Worm (Caenorhabditis elegans) whole organism, late embryonic: Measurements from ENCODE around the gene T26E4.4.

Source experiments
- C38D4.7 ChIP-seq: fragments of 200-800 bp; sonication (Bioruptor generic); optimal IDR thresholded peaks from 2 replicates; lab custom pipeline; 2018; ENCODE audit warnings: mild to moderate bottlenecking, missing genetic modification characterization, moderate library complexity, missing compliant biosample characterization
- F13H6.1 ChIP-seq: sonication (generic microtip); optimal IDR thresholded peaks from 2 replicates; lab custom pipeline; 2016; ENCODE audit warnings: missing genetic modification characterization, missing compliant biosample characterization
- K02D7.2 ChIP-seq: sonication (generic microtip); optimal IDR thresholded peaks from 2 replicates; lab custom pipeline; 2017; ENCODE audit warnings: mild to moderate bottlenecking, missing genetic modification characterization, missing compliant biosample characterization
- Y22D7AL.16 ChIP-seq: sonication (generic microtip); optimal IDR thresholded peaks from 2 replicates; lab custom pipeline; 2016; ENCODE audit warnings: missing genetic modification characterization, missing compliant biosample characterization
- ahr-1 ChIP-seq: sonication (generic microtip); optimal IDR thresholded peaks from 2 replicates; lab custom pipeline; 2016; ENCODE audit warnings: missing genetic modification characterization, missing compliant biosample characterization
- ceh-14 ChIP-seq: sonication (generic microtip); optimal IDR thresholded peaks from 2 replicates; lab custom pipeline; 2016; ENCODE audit warnings: missing genotype, missing genetic modification characterization, missing compliant biosample characterization
- ceh-18 ChIP-seq: sonication (generic microtip); optimal IDR thresholded peaks from 2 replicates; lab custom pipeline; 2016; ENCODE audit warnings: missing genetic modification characterization, missing compliant biosample characterization
- ceh-19 ChIP-seq: fragments of 200-800 bp; sonication (Bioruptor generic); optimal IDR thresholded peaks from 2 replicates; lab custom pipeline; 2018; ENCODE audit warnings: mild to moderate bottlenecking, missing genetic modification characterization, missing compliant biosample characterization
- ceh-24 ChIP-seq: sonication (generic microtip); optimal IDR thresholded peaks from 2 replicates; lab custom pipeline; 2016; ENCODE audit warnings: mild to moderate bottlenecking, missing genetic modification characterization, missing compliant biosample characterization
- ceh-30 ChIP-seq: fragments of 150-350 bp; optimal IDR thresholded peaks from 2 replicates; lab custom pipeline; 2014; ENCODE audit warnings: missing biosample characterization, missing genetic modification characterization
- ceh-45 ChIP-seq: fragments of 200-800 bp; sonication (Bioruptor generic); IDR thresholded peaks from 2 replicates; pipeline ENCODE4 v1.3.6; 2022; ENCODE audit warnings: missing genetic modification reagents, missing genetic modification characterization, missing compliant biosample characterization
- ceh-6 ChIP-seq: fragments of 200-800 bp; sonication (Bioruptor generic); optimal IDR thresholded peaks from 2 replicates; lab custom pipeline; 2018; ENCODE audit warnings: mild to moderate bottlenecking, missing genetic modification characterization, missing compliant biosample characterization
- ceh-9 ChIP-seq: sonication (generic microtip); optimal IDR thresholded peaks from 2 replicates; lab custom pipeline; 2016; ENCODE audit warnings: mild to moderate bottlenecking, missing genetic modification characterization, inconsistent platforms, missing compliant biosample characterization
- dve-1 ChIP-seq: sonication (generic microtip); optimal IDR thresholded peaks from 2 replicates; lab custom pipeline; 2017; ENCODE audit warnings: antibody characterized with exemption, mild to moderate bottlenecking, missing genetic modification characterization, missing compliant biosample characterization
- elt-2 ChIP-seq: sonication (generic microtip); optimal IDR thresholded peaks from 2 replicates; lab custom pipeline; 2016; ENCODE audit warnings: missing genetic modification reagents, missing genetic modification characterization, missing compliant biosample characterization
- eyg-1 ChIP-seq: sonication (generic microtip); optimal IDR thresholded peaks from 2 replicates; lab custom pipeline; 2016; ENCODE audit warnings: missing genotype, missing genetic modification characterization, missing compliant biosample characterization
- fax-1 ChIP-seq: sonication (generic microtip); optimal IDR thresholded peaks from 2 replicates; lab custom pipeline; 2016; ENCODE audit warnings: missing genotype, missing genetic modification characterization, missing compliant biosample characterization
- fkh-10 ChIP-seq: fragments of 150-350 bp; optimal IDR thresholded peaks from 2 replicates; lab custom pipeline; 2014; ENCODE audit warnings: missing biosample characterization, missing genetic modification reagents, missing genetic modification characterization
- hlh-13 ChIP-seq: fragments of 200-800 bp; sonication (Bioruptor generic); optimal IDR thresholded peaks from 2 replicates; lab custom pipeline; 2018; ENCODE audit warnings: mild to moderate bottlenecking, missing genetic modification characterization, missing compliant biosample characterization
- hlh-30 ChIP-seq: sonication (generic microtip); optimal IDR thresholded peaks from 2 replicates; lab custom pipeline; 2017; ENCODE audit warnings: antibody characterized with exemption, missing genetic modification characterization, missing compliant biosample characterization; ENCODE audit not compliant: insufficient read depth
- lin-11 ChIP-seq: fragments of 200-800 bp; sonication (Bioruptor generic); optimal IDR thresholded peaks from 2 replicates; lab custom pipeline; 2018; ENCODE audit warnings: mild to moderate bottlenecking, missing genetic modification characterization, missing compliant biosample characterization
- mec-3 ChIP-seq: sonication (generic microtip); optimal IDR thresholded peaks from 2 replicates; lab custom pipeline; 2016; ENCODE audit warnings: borderline replicate concordance, missing genetic modification characterization, missing compliant biosample characterization
- nhr-11 ChIP-seq: fragments of 150-350 bp; optimal IDR thresholded peaks from 2 replicates; lab custom pipeline; 2014; ENCODE audit warnings: missing biosample characterization, missing genetic modification characterization
- nhr-232 ChIP-seq: sonication (generic microtip); optimal IDR thresholded peaks from 2 replicates; lab custom pipeline; 2016; ENCODE audit warnings: missing genetic modification characterization, missing compliant biosample characterization
- npax-4 ChIP-seq: sonication (generic microtip); optimal IDR thresholded peaks from 2 replicates; lab custom pipeline; 2016; ENCODE audit warnings: missing genetic modification characterization, missing compliant biosample characterization
- pat-9 ChIP-seq: fragments of 200-800 bp; sonication (Bioruptor generic); optimal IDR thresholded peaks from 2 replicates; lab custom pipeline; 2018; ENCODE audit warnings: mild to moderate bottlenecking, missing genetic modification characterization, moderate library complexity, missing compliant biosample characterization
- pax-1 ChIP-seq: fragments of 150-350 bp; optimal IDR thresholded peaks from 2 replicates; lab custom pipeline; 2014; ENCODE audit warnings: missing biosample characterization, missing genetic modification characterization
- pha-4 ChIP-seq: fragments of 150-350 bp; optimal IDR thresholded peaks from 2 replicates; lab custom pipeline; 2018; ENCODE audit warnings: missing biosample characterization, missing genetic modification reagents, missing genetic modification characterization
- pqm-1 ChIP-seq: sonication (generic microtip); optimal IDR thresholded peaks from 2 replicates; lab custom pipeline; 2016; ENCODE audit warnings: missing genetic modification characterization, missing compliant biosample characterization
- sox-2 ChIP-seq: fragments of 200-800 bp; sonication (Bioruptor generic); IDR thresholded peaks from 2 replicates; pipeline ENCODE4 v1.3.6; 2022; ENCODE audit warnings: missing genetic modification reagents, missing genetic modification characterization, missing compliant biosample characterization
- sox-4 ChIP-seq: sonication (generic microtip); optimal IDR thresholded peaks from 2 replicates; lab custom pipeline; 2017; ENCODE audit warnings: mild to moderate bottlenecking, missing genetic modification characterization, inconsistent platforms, missing compliant biosample characterization
- tbx-7 ChIP-seq: sonication (generic microtip); optimal IDR thresholded peaks from 2 replicates; lab custom pipeline; 2016; ENCODE audit warnings: missing genotype, missing genetic modification characterization, missing compliant biosample characterization
- ttx-3 ChIP-seq: sonication (generic microtip); optimal IDR thresholded peaks from 2 replicates; lab custom pipeline; 2016; ENCODE audit warnings: missing genetic modification reagents, missing genetic modification characterization, missing compliant biosample characterization
- unc-42 ChIP-seq: sonication (generic microtip); optimal IDR thresholded peaks from 2 replicates; lab custom pipeline; 2016; ENCODE audit warnings: missing genotype, missing genetic modification characterization, missing compliant biosample characterization
- unc-55 ChIP-seq: sonication (generic microtip); optimal IDR thresholded peaks from 2 replicates; lab custom pipeline; 2017; ENCODE audit warnings: missing biosample characterization, missing genetic modification reagents, missing genetic modification characterization
- zip-5 ChIP-seq: sonication (generic microtip); optimal IDR thresholded peaks from 2 replicates; lab custom pipeline; 2016; ENCODE audit warnings: missing genetic modification characterization, missing compliant biosample characterization
- ztf-16 ChIP-seq: sonication (generic microtip); optimal IDR thresholded peaks from 2 replicates; lab custom pipeline; 2017; ENCODE audit warnings: missing genetic modification characterization, missing compliant biosample characterization

The T26E4.4 gene

DNA sequence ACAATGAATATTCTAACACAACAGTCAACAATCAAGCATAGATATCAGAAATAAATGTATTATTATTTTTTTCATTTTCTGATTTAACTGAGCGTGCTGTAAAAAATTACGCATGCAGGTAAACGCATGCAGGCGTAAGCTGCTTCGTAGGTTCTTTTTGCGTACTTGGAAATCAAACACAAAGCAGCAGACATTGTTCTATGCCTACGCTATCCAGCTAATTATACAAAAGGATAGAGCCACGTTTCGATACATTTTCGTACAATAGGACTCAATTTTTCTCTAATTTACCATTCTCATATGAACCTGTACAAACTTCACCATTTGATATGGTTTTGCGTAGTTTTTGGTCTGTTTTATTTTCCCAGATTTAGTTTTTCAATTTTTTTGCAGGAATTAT is 9.8 kb downstream of the T26E4.4 start, which contains the start of gene T26E4.3:
T26E4.3 (plus strand) TSS at position 301 of the 400 bp plus-strand sequence.
- TF ChIP-seq pat-9 (tag; lab: Kevin White, UChicago) = no peak
- TF ChIP-seq nhr-11 (tag; lab: Kevin White, UChicago) = no peak
- no peak for TF ChIP-seq Y22D7AL.16 (tag; lab: Kevin White, UChicago)
- no peak for TF ChIP-seq ceh-24 (tag; lab: Kevin White, UChicago)
- no peak for TF ChIP-seq zip-5 (tag; lab: Kevin White, UChicago)
- no peak for TF ChIP-seq ceh-30 (tag; lab: Kevin White, UChicago)
- no peak for TF ChIP-seq nhr-232 (tag; lab: Kevin White, UChicago)
- TF ChIP-seq ceh-9 (tag; lab: Kevin White, UChicago) = no peak
- no peak for TF ChIP-seq hlh-13 (GFP tag; lab: Kevin White, UChicago)
- no peak for TF ChIP-seq ztf-16 (tag; lab: Kevin White, UChicago)
- no peak for TF ChIP-seq pqm-1 (tag; lab: Kevin White, UChicago)
- no peak for TF ChIP-seq fkh-10 (GFP tag; lab: Kevin White, UChicago)
- no peak for TF ChIP-seq npax-4 (tag; lab: Kevin White, UChicago)
- no peak for TF ChIP-seq pax-1 (tag; lab: Kevin White, UChicago)
- no peak for TF ChIP-seq tbx-7 (tag; lab: Kevin White, UChicago)
- no peak for TF ChIP-seq F13H6.1 (tag; lab: Kevin White, UChicago)

DNA sequence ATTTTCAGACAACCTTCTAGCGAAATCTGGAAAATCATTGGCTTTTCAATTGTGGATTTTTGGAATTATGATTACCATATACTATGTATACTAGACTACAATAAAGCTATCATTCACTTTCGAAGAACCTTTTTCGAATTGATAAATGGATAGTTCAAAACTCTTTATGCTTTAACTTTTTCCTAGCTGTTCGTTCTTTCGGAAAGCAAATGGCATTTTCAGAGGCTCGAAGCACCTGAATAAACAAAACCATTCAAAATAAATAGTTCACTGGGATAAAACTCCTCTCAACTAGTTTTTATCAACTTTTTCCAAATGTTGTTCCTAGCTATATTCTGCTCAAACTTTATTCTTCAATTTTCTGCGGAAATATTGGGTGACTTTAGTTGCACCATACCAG is 11.2 kb downstream of the T26E4.4 start, which contains the start of gene T26E4.2:
T26E4.2 (plus strand) TSS at position 301 of the 400 bp plus-strand sequence.
- TF ChIP-seq ceh-19 = no peak
- TF ChIP-seq Y22D7AL.16 (tag; lab: Kevin White, UChicago) = no peak
- no peak for TF ChIP-seq ahr-1 (tag; lab: Kevin White, UChicago)
- no peak for TF ChIP-seq dve-1 (tag; lab: Kevin White, UChicago)
- no peak for TF ChIP-seq lin-11 (tag; lab: Kevin White, UChicago)
- no peak for TF ChIP-seq K02D7.2 (tag; lab: Kevin White, UChicago)
- TF ChIP-seq unc-42 (tag; lab: Kevin White, UChicago) = no peak
- TF ChIP-seq hlh-30 (tag; lab: Kevin White, UChicago) = no peak
- TF ChIP-seq elt-2 (tag; lab: Kevin White, UChicago) = no peak
- no peak for TF ChIP-seq pat-9 (tag; lab: Kevin White, UChicago)
- TF ChIP-seq unc-55 (GFP tag; lab: Kevin White, UChicago) = no peak
- no peak for TF ChIP-seq ceh-9 (tag; lab: Kevin White, UChicago)
- TF ChIP-seq fkh-10 (GFP tag; lab: Kevin White, UChicago) = no peak
- TF ChIP-seq, all 69 proteins: peak for 0

DNA sequence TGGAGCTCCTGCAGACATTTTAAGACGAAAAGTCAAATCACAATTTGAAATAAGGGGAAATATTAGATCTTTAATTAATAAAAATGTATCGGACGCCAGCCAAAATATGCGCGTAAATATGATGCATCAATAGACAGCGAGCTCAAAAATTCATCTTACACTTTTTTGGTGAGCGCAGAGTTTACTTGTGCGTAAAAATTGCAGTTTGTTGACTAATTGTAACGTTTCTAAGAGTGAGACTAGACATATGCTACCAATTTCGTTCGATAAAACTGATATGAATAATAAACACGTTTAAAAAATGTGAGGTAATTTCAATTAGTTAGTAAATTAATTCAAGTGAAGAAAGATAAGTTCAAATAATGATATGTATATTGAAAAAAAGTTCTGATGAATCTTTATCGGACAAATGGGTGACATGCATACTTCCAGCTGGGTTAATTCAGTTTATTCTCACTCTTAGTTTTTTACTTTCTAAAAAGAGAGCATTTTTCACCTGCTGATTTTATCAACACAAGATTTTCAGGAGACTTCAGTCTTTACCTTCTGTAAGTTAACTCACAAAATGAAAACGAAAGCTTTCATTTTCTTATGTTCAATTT is 13.1 kb downstream of the T26E4.4 start, which contains the start of the genes nhr-285 and irld-52:
nhr-285 (minus strand) TSS at position 101 of the 602 bp plus-strand sequence.
irld-52 (plus strand) TSS at position 552 of the 602 bp plus-strand sequence.
- TF ChIP-seq ceh-6 (GFP tag; lab: Kevin White, UChicago) = no peak
- no peak for TF ChIP-seq fax-1
- TF ChIP-seq pha-4 = no peak
- TF ChIP-seq hlh-13 (GFP tag; lab: Kevin White, UChicago) = no peak
- no peak for TF ChIP-seq hlh-30 (tag; lab: Kevin White, UChicago)
- TF ChIP-seq sox-4 (tag; lab: Kevin White, UChicago) = no peak
- TF ChIP-seq sox-2 (GFP tag; lab: Robert Waterston, UW) = no peak

DNA sequence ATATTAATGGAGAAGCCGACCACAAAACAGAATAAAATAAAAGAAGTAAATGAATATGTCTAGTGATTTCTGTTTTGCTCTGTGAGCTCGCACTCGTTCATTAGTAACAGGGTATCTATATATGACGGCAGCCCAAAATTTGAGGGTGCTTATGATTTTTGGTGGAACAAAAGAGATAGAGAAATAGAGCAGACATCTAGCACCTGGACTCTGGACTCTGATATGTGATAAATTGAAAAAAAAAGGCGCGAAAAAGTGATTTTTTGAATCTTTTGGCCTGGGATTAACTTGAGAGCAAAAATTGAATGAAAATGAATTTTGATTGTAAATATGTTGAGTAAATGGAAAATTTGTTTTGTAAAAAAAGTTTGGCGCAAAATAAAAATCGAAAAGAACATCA is 15.7 kb downstream of the T26E4.4 start, which contains the start of gene nhr-283:
nhr-283 (minus strand) TSS at position 101 of the 400 bp plus-strand sequence.
- TF ChIP-seq mec-3 = no peak
- no peak for TF ChIP-seq ttx-3 (tag; lab: Kevin White, UChicago)
- TF ChIP-seq ceh-18 (tag; lab: Kevin White, UChicago) = no peak
- no peak for TF ChIP-seq ceh-45 (GFP tag; lab: Robert Waterston, UW)
- no peak for TF ChIP-seq C38D4.7
- no peak for TF ChIP-seq eyg-1
- TF ChIP-seq ceh-14 (tag; lab: Kevin White, UChicago) = no peak
- TF ChIP-seq K02D7.2 (tag; lab: Kevin White, UChicago) = no peak
